Fruit fly (Drosophila melanogaster) whole organism, embryonic: ENCODE measurements around the gene tank.
A peak's percentile ranks its signal among the peaks of the same experiment; 100 is the strongest.

Source experiments
- CG10209 ChIP-seq: fragments of 200-800 bp; sonication (Bioruptor generic); optimal IDR thresholded peaks from 3 replicates; lab custom pipeline; 2017; ENCODE audit warnings: missing biosample characterization, mild to moderate bottlenecking, missing genetic modification characterization, missing genetic modification reagents
- CG10543 ChIP-seq: fragments of 200-800 bp; sonication (Bioruptor generic); optimal IDR thresholded peaks from 3 replicates; lab custom pipeline; 2017; ENCODE audit warnings: missing biosample characterization, mild to moderate bottlenecking, missing genetic modification characterization, moderate library complexity
- CG11398 ChIP-seq: fragments of 200-800 bp; sonication (Bioruptor generic); optimal IDR thresholded peaks from 2 replicates; lab custom pipeline; 2016; ENCODE audit warnings: missing biosample characterization, missing genetic modification characterization
- CG12071 ChIP-seq: fragments of 200-800 bp; sonication (Bioruptor generic); optimal IDR thresholded peaks from 3 replicates; lab custom pipeline; 2018; ENCODE audit warnings: missing biosample characterization, mild to moderate bottlenecking, missing genetic modification characterization
- CG12744 ChIP-seq: fragments of 200-800 bp; sonication (Bioruptor generic); optimal IDR thresholded peaks from 2 replicates; lab custom pipeline; 2016; ENCODE audit warnings: missing biosample characterization, missing genetic modification characterization
- CG13296 ChIP-seq: fragments of 200-800 bp; sonication (Bioruptor generic); optimal IDR thresholded peaks from 3 replicates; lab custom pipeline; 2018; ENCODE audit warnings: missing biosample characterization, mild to moderate bottlenecking, missing genetic modification characterization
- CG15601 ChIP-seq: fragments of 200-800 bp; sonication (Bioruptor generic); optimal IDR thresholded peaks from 3 replicates; lab custom pipeline; 2019; ENCODE audit warnings: missing biosample characterization, mild to moderate bottlenecking, missing genetic modification characterization, moderate library complexity
- CG1792 ChIP-seq: fragments of 200-800 bp; sonication (Bioruptor generic); optimal IDR thresholded peaks from 2 replicates; lab custom pipeline; 2016; ENCODE audit warnings: missing biosample characterization, missing genetic modification characterization
- CG2678 ChIP-seq: fragments of 200-800 bp; sonication (Bioruptor generic); optimal IDR thresholded peaks from 3 replicates; lab custom pipeline; 2019; ENCODE audit warnings: missing biosample characterization, mild to moderate bottlenecking, missing genetic modification characterization, moderate library complexity
- CG33213 ChIP-seq: fragments of 200-800 bp; sonication (Bioruptor generic); optimal IDR thresholded peaks from 3 replicates; lab custom pipeline; 2016; ENCODE audit warnings: missing biosample characterization, missing genetic modification characterization
- CG33557 ChIP-seq: fragments of 200-800 bp; sonication (Bioruptor generic); optimal IDR thresholded peaks from 2 replicates; lab custom pipeline; 2019; ENCODE audit warnings: missing biosample characterization, mild to moderate bottlenecking, missing genetic modification characterization, moderate library complexity
- CG4360 ChIP-seq: fragments of 200-800 bp; sonication (Bioruptor generic); IDR thresholded peaks from 2 replicates; pipeline ENCODE4 v1.3.6; 2022; ENCODE audit warnings: missing biosample characterization, missing genetic modification characterization
- CG5180 ChIP-seq: fragments of 200-800 bp; sonication (Bioruptor generic); optimal IDR thresholded peaks from 3 replicates; lab custom pipeline; 2017; ENCODE audit warnings: missing biosample characterization, missing genetic modification characterization, mild to moderate bottlenecking, moderate library complexity, missing genetic modification reagents
- CG5953 ChIP-seq: fragments of 200-800 bp; sonication (Bioruptor generic); IDR thresholded peaks from 2 replicates; pipeline ENCODE4 v1.3.6; 2022; ENCODE audit warnings: missing biosample characterization, missing genetic modification characterization
- CG6683 ChIP-seq: fragments of 200-800 bp; sonication (Bioruptor generic); optimal IDR thresholded peaks from 2 replicates; lab custom pipeline; 2017; ENCODE audit warnings: missing biosample characterization, mild to moderate bottlenecking, missing genetic modification characterization, missing genetic modification reagents
- CG6765 ChIP-seq: fragments of 200-800 bp; sonication (Bioruptor generic); optimal IDR thresholded peaks from 3 replicates; lab custom pipeline; 2017; ENCODE audit warnings: missing biosample characterization, mild to moderate bottlenecking, missing genetic modification characterization
- CG7745 ChIP-seq: fragments of 200-800 bp; sonication (Bioruptor generic); optimal IDR thresholded peaks from 2 replicates; lab custom pipeline; 2018; ENCODE audit warnings: missing biosample characterization, mild to moderate bottlenecking, missing genetic modification characterization, moderate library complexity
- CG7987 ChIP-seq: fragments of 200-800 bp; sonication (Bioruptor generic); optimal IDR thresholded peaks from 2 replicates; lab custom pipeline; 2018; ENCODE audit warnings: missing biosample characterization, mild to moderate bottlenecking, missing genetic modification characterization, moderate library complexity
- CG8478 ChIP-seq: fragments of >200 bp; optimal IDR thresholded peaks from 2 replicates; lab custom pipeline; 2018
- CG9727 ChIP-seq: fragments of 200-800 bp; sonication (Bioruptor generic); optimal IDR thresholded peaks from 3 replicates; lab custom pipeline; 2017; ENCODE audit warnings: missing biosample characterization, mild to moderate bottlenecking, missing genetic modification characterization
- CG9797 ChIP-seq: fragments of 200-800 bp; sonication (Bioruptor generic); optimal IDR thresholded peaks from 3 replicates; lab custom pipeline; 2018; ENCODE audit warnings: missing biosample characterization, mild to moderate bottlenecking, missing genetic modification characterization
- CG9876 ChIP-seq: fragments of 200-800 bp; sonication (Bioruptor generic); optimal IDR thresholded peaks from 2 replicates; lab custom pipeline; 2016; ENCODE audit warnings: missing biosample characterization, missing genetic modification characterization
- Camta ChIP-seq: fragments of 200-800 bp; sonication (Bioruptor generic); optimal IDR thresholded peaks from 2 replicates; lab custom pipeline; 2016; ENCODE audit warnings: missing biosample characterization, missing genetic modification characterization
- CrebB ChIP-seq: fragments of 200-800 bp; sonication (Bioruptor generic); optimal IDR thresholded peaks from 3 replicates; lab custom pipeline; 2018; ENCODE audit warnings: missing biosample characterization, mild to moderate bottlenecking, missing genetic modification characterization
- Doc3 ChIP-seq: fragments of 200-800 bp; sonication (Bioruptor generic); IDR thresholded peaks from 3 replicates; pipeline ENCODE4 v1.3.6; 2022; ENCODE audit warnings: missing biosample characterization, missing genetic modification characterization; ENCODE audit not compliant: partially characterized antibody
- Neu2 ChIP-seq: fragments of 200-800 bp; sonication (Bioruptor generic); optimal IDR thresholded peaks from 3 replicates; lab custom pipeline; 2016; ENCODE audit warnings: missing biosample characterization, missing genetic modification characterization, borderline replicate concordance
- Poxn ChIP-seq: fragments of 200-800 bp; sonication (Bioruptor generic); IDR thresholded peaks from 2 replicates; pipeline ENCODE4 v1.3.6; 2022; ENCODE audit warnings: missing biosample characterization, missing genetic modification characterization
- Sox102F ChIP-seq: fragments of 200-800 bp; sonication (Bioruptor generic); optimal IDR thresholded peaks from 2 replicates; lab custom pipeline; 2018; ENCODE audit warnings: missing biosample characterization, mild to moderate bottlenecking, missing genetic modification characterization, moderate library complexity
- Stat92E ChIP-seq, 3 experiments: fragments of >200 bp in 2 of 3; fragments of 200-800 bp in 1 of 3; sonication (Bioruptor generic) in 1 of 3; optimal IDR thresholded peaks; 2 replicates each; lab custom pipeline; 2017 to 2019; ENCODE audit warnings: missing biosample characterization in 3 of 3, missing genetic modification characterization in 3 of 3, mild to moderate bottlenecking in 1 of 3, moderate library complexity in 1 of 3
- Trl ChIP-seq, 3 experiments: fragments of >200 bp in 2 of 3; fragments of 200-800 bp in 1 of 3; sonication (Bioruptor generic) in 1 of 3; optimal IDR thresholded peaks; 2 replicates in 1 of 3; 3 replicates in 2 of 3; lab custom pipeline; 2016 to 2017; ENCODE audit warnings: missing biosample characterization in 1 of 3, missing genetic modification characterization in 1 of 3
- ac ChIP-seq: fragments of 200-800 bp; sonication (Bioruptor generic); optimal IDR thresholded peaks from 3 replicates; lab custom pipeline; 2017; ENCODE audit warnings: missing biosample characterization, mild to moderate bottlenecking, missing genetic modification characterization
- ara ChIP-seq: fragments of 200-800 bp; sonication (Bioruptor generic); IDR thresholded peaks from 2 replicates; pipeline ENCODE4 v1.3.6; 2022; ENCODE audit warnings: missing biosample characterization, missing genetic modification characterization
- ato ChIP-seq: fragments of 200-800 bp; sonication (Bioruptor generic); IDR thresholded peaks from 2 replicates; pipeline ENCODE4 v1.3.6; 2022; ENCODE audit warnings: missing biosample characterization, missing genetic modification characterization; ENCODE audit not compliant: partially characterized antibody
- bsh ChIP-seq, 2 experiments: fragments of 200-800 bp; sonication (Bioruptor generic); optimal IDR thresholded peaks; 2 replicates each; lab custom pipeline; 2017 to 2018; ENCODE audit warnings: mild to moderate bottlenecking in 2 of 2, missing biosample characterization in 2 of 2, missing genetic modification characterization in 2 of 2, moderate library complexity in 1 of 2
- ci ChIP-seq: fragments of 200-800 bp; sonication (Bioruptor generic); IDR thresholded peaks from 3 replicates; pipeline ENCODE4 v1.3.6; 2022; ENCODE audit warnings: missing biosample characterization, missing genetic modification characterization
- crol ChIP-seq: fragments of 200-800 bp; sonication (Bioruptor generic); IDR thresholded peaks from 2 replicates; pipeline ENCODE4 v1.3.6; 2022; ENCODE audit warnings: missing biosample characterization, missing genetic modification characterization
- exex ChIP-seq: fragments of 200-800 bp; sonication (Bioruptor generic); optimal IDR thresholded peaks from 4 replicates; lab custom pipeline; 2018; ENCODE audit warnings: missing biosample characterization, mild to moderate bottlenecking, missing genetic modification characterization, moderate library complexity
- gsb-n ChIP-seq: fragments of 200-800 bp; sonication (Bioruptor generic); optimal IDR thresholded peaks from 3 replicates; lab custom pipeline; 2018; ENCODE audit warnings: missing biosample characterization, mild to moderate bottlenecking, missing genetic modification characterization
- hb ChIP-seq: fragments of 200-800 bp; sonication (Bioruptor generic); IDR thresholded peaks from 3 replicates; pipeline ENCODE4 v1.3.6; 2022; ENCODE audit warnings: missing biosample characterization, missing genetic modification characterization; ENCODE audit not compliant: partially characterized antibody
- hbn ChIP-seq: fragments of 200-800 bp; sonication (Bioruptor generic); IDR thresholded peaks from 2 replicates; pipeline ENCODE4 v1.3.6; 2022; ENCODE audit warnings: missing biosample characterization, missing genetic modification characterization; ENCODE audit not compliant: partially characterized antibody
- jumu ChIP-seq: fragments of 200-800 bp; sonication (Bioruptor generic); optimal IDR thresholded peaks from 3 replicates; lab custom pipeline; 2016; ENCODE audit warnings: missing biosample characterization, missing genetic modification characterization
- kni ChIP-seq: fragments of 200-800 bp; sonication (Bioruptor generic); optimal IDR thresholded peaks from 3 replicates; lab custom pipeline; 2017; ENCODE audit warnings: mild to moderate bottlenecking, missing biosample characterization, missing genetic modification reagents, missing genetic modification characterization
- lab ChIP-seq: fragments of 200-800 bp; sonication (Bioruptor generic); optimal IDR thresholded peaks from 3 replicates; lab custom pipeline; 2017; ENCODE audit warnings: missing biosample characterization, missing genetic modification characterization, mild to moderate bottlenecking, moderate library complexity, missing genetic modification reagents
- nerfin-1 ChIP-seq: fragments of 200-800 bp; sonication (Bioruptor generic); optimal IDR thresholded peaks from 3 replicates; lab custom pipeline; 2019; ENCODE audit warnings: missing biosample characterization, mild to moderate bottlenecking, missing genetic modification characterization, moderate library complexity
- org-1 ChIP-seq: fragments of 200-800 bp; sonication (Bioruptor generic); optimal IDR thresholded peaks from 2 replicates; lab custom pipeline; 2017; ENCODE audit warnings: missing biosample characterization, missing genetic modification characterization
- ssp ChIP-seq: fragments of 200-800 bp; sonication (Bioruptor generic); IDR thresholded peaks from 2 replicates; pipeline ENCODE4 v1.3.6; 2022; ENCODE audit warnings: missing biosample characterization, missing genetic modification characterization
- stc ChIP-seq: fragments of 200-800 bp; sonication (Bioruptor generic); IDR thresholded peaks from 2 replicates; pipeline ENCODE4 v1.3.6; 2022; ENCODE audit warnings: missing biosample characterization, missing genetic modification characterization

The tank gene

dm6 chr2L:4838494-4839320 lies 908 bp upstream of the tank start:
- peak; percentile 66 for TF ChIP-seq CG12071 (GFP tag; lab: Kevin White, UChicago)
- peak; percentile 29 for TF ChIP-seq org-1 (GFP tag; lab: Kevin White, UChicago)
- TF ChIP-seq jumu (GFP tag; lab: Kevin White, UChicago): no peak
- TF ChIP-seq lab: peak; percentile 79
- TF ChIP-seq CG9797 (GFP tag; lab: Kevin White, UChicago): no peak
- no peak for TF ChIP-seq Camta (GFP tag; lab: Kevin White, UChicago)
- peak; percentile 31; the same call in 1 of the 2 replicates for TF ChIP-seq stc (GFP tag; lab: Robert Waterston, UW)
- no peak for TF ChIP-seq CrebB (tag; lab: Kevin White, UChicago)
- TF ChIP-seq CG11398 (GFP tag; lab: Kevin White, UChicago): peak; percentile 34
- peak; percentile 38 for TF ChIP-seq CG10209 (GFP tag; lab: Kevin White, UChicago)
- peak in 1 of 2 experiments; percentile 66 for TF ChIP-seq bsh (GFP tag; optimal IDR thresholded peaks at IDR 0.05; lab: Kevin White, UChicago)
- peak; percentile 55 for TF ChIP-seq Sox102F (GFP tag; lab: Kevin White, UChicago)
- peak; percentile 33 for TF ChIP-seq ac (GFP tag; lab: Kevin White, UChicago)
- peak; percentile 79 for TF ChIP-seq CG15601 (tag; lab: Kevin White, UChicago)
- no peak for TF ChIP-seq hb (GFP tag; lab: Robert Waterston, UW)
- peak; percentile 87 for TF ChIP-seq kni (GFP tag; lab: Kevin White, UChicago)
- TF ChIP-seq CG12744 (GFP tag; lab: Kevin White, UChicago): no peak
- TF ChIP-seq CG13296 (GFP tag; lab: Kevin White, UChicago): peak; percentile 52
- no peak for TF ChIP-seq Doc3 (GFP tag; lab: Robert Waterston, UW)
- TF ChIP-seq nerfin-1: peak; percentile 60
- peak; percentile 71 for TF ChIP-seq CG2678
- TF ChIP-seq CG5953 (GFP tag; lab: Robert Waterston, UW): peak; percentile 43; the same call in 1 of the 2 replicates
- TF ChIP-seq crol (GFP tag; lab: Robert Waterston, UW): peak; percentile 56; the same call in 1 of the 2 replicates
- peak; percentile 44 for TF ChIP-seq CG33557 (GFP tag; lab: Kevin White, UChicago)
- TF ChIP-seq CG5180: peak; percentile 60
- no peak for TF ChIP-seq Neu2 (GFP tag; lab: Kevin White, UChicago)
- peak; percentile 22 for TF ChIP-seq exex
- no peak for TF ChIP-seq ssp
- peak; percentile 15 for TF ChIP-seq gsb-n (tag; lab: Kevin White, UChicago)
- no peak for TF ChIP-seq CG7745
- peak; percentile 13 for TF ChIP-seq CG6683 (GFP tag; lab: Kevin White, UChicago)
- peak; percentile 68 for TF ChIP-seq CG1792
- TF ChIP-seq CG33213: peak; percentile 38
- TF ChIP-seq Stat92E (GFP tag; optimal IDR thresholded peaks at IDR 0.05; lab: Kevin White, UChicago): no peak
- peak; percentile 19 for TF ChIP-seq CG6765 (GFP tag; lab: Kevin White, UChicago)
- peak; percentile 58; the same call in 2 of the 3 replicates for TF ChIP-seq ci (GFP tag; lab: Robert Waterston, UW)
- peak; percentile 69 for TF ChIP-seq CG4360 (GFP tag; lab: Robert Waterston, UW)
- TF ChIP-seq CG7987: peak; percentile 70
- TF ChIP-seq Poxn (GFP tag; lab: Robert Waterston, UW): no peak
- peak; percentile 8 for TF ChIP-seq CG9727 (GFP tag; lab: Kevin White, UChicago)
- peak; percentile 32 for TF ChIP-seq CG10543
- TF ChIP-seq Trl (optimal IDR thresholded peaks at IDR 0.05; lab: Kevin White, UChicago): no peak
- TF ChIP-seq Trl (GFP tag; optimal IDR thresholded peaks at IDR 0.05; lab: Kevin White, UChicago): peak; percentile 50
- no peak for TF ChIP-seq hbn (GFP tag; lab: Robert Waterston, UW)
- TF ChIP-seq ato (GFP tag; lab: Robert Waterston, UW): no peak
- no peak for TF ChIP-seq CG8478
- no peak for TF ChIP-seq CG9876 (GFP tag; lab: Kevin White, UChicago)
- peak; percentile 71 for TF ChIP-seq ara (GFP tag; lab: Robert Waterston, UW)
